Worm (Caenorhabditis elegans) whole organism, early embryonic: ENCODE results near the gene F49E11.7.

ENCODE experiments used
- ama-1 ChIP-seq: fragments of 150-350 bp; optimal IDR thresholded peaks from 2 replicates; lab custom pipeline; 2014
- sea-1 ChIP-seq: fragments of 200-800 bp; sonication (Bioruptor generic); conservative IDR thresholded peaks from 2 replicates; pipeline ENCODE4 v1.3.6; 2022; ENCODE audit warnings: missing genetic modification characterization, missing compliant biosample characterization
- tbx-11 ChIP-seq: fragments of 200-800 bp; sonication (Bioruptor generic); IDR thresholded peaks from 2 replicates; pipeline ENCODE4 v1.3.6; 2022; ENCODE audit warnings: missing genetic modification characterization, missing compliant biosample characterization

DNA sequence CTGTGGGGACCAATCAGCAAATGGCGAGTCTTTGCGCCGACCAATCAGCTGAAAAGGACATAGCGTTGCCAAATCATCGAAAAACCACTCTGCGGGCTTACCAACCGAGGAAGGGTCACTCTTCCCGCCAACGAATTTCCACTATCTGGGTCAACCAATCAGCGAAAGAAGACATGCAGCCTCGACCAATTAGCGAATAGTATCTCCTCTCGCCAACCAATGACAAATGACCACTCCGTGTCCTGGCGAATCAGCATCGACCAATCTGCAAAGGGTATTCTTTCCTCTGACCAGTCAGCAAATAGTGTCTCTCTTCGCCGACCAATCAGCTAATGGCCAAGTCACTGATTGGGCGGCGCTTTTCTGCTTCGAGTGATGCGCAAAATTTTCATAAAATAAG, 11.2 kb upstream of the F49E11.7 start:
- TF ChIP-seq ama-1 (lab: Kevin White, UChicago) (no peak), sea-1 (GFP tag; lab: Robert Waterston, UW) (no peak), tbx-11 (GFP tag; lab: Robert Waterston, UW) (no peak)
